Worm (Caenorhabditis elegans) whole organism, L4 larva: ENCODE data around the gene nuo-1.

Experiments used
- ZK337.2 ChIP-seq: fragments of 200-800 bp; sonication (Bioruptor generic); IDR thresholded peaks from 2 replicates; pipeline ENCODE4 v1.3.6; 2022; ENCODE audit warnings: missing genetic modification reagents, missing genetic modification characterization, missing compliant biosample characterization
- lin-13 ChIP-seq: fragments of 150-350 bp; optimal IDR thresholded peaks from 2 replicates; lab custom pipeline; 2014; ENCODE audit warnings: missing biosample characterization, missing genetic modification reagents, missing genetic modification characterization
- lin-15B ChIP-seq: fragments of 150-350 bp; sonication (generic microtip); optimal IDR thresholded peaks from 3 replicates; lab custom pipeline; 2014; ENCODE audit warnings: missing biosample characterization, missing genetic modification characterization

ce11 chrII:11103052-11103451 is 5.4 kb downstream of the nuo-1 start:
- TF ChIP-seq lin-13 = peak; percentile 31
- TF ChIP-seq lin-15B (tag; lab: Kevin White, UChicago) = no peak
- TF ChIP-seq ZK337.2 (GFP tag; lab: Robert Waterston, UW) = no peak
